Worm (Caenorhabditis elegans) whole organism, L4 larva: ENCODE data around the gene C53B4.3.

Experiments
- F26F4.8 ChIP-seq: fragments of 200-800 bp; sonication (Bioruptor generic); conservative IDR thresholded peaks from 2 replicates; pipeline ENCODE4 v1.3.6; 2022; ENCODE audit warnings: missing genetic modification characterization, missing compliant biosample characterization
- F44E2.7 ChIP-seq: fragments of 200-800 bp; sonication (Bioruptor generic); IDR thresholded peaks from 2 replicates; pipeline ENCODE4 v2.1.2; 2022; ENCODE audit warnings: missing genetic modification characterization, missing compliant biosample characterization
- F49E8.2 ChIP-seq: sonication (generic microtip); optimal IDR thresholded peaks from 2 replicates; lab custom pipeline; 2016; ENCODE audit warnings: missing compliant biosample characterization, mild to moderate bottlenecking, missing genetic modification characterization, borderline replicate concordance
- T20F7.1 ChIP-seq: fragments of 200-800 bp; sonication (Bioruptor generic); optimal IDR thresholded peaks from 2 replicates; lab custom pipeline; 2018; ENCODE audit warnings: mild to moderate bottlenecking, missing genetic modification characterization, missing compliant biosample characterization
- Y105C5A.15 ChIP-seq: fragments of 200-800 bp; sonication (Bioruptor generic); IDR thresholded peaks from 2 replicates; pipeline ENCODE4 v1.3.6; 2022; ENCODE audit warnings: missing genetic modification characterization, missing compliant biosample characterization
- Y48G9A.11 ChIP-seq: fragments of 200-800 bp; sonication (Bioruptor generic); IDR thresholded peaks from 2 replicates; pipeline ENCODE4 v1.3.6; 2022; ENCODE audit warnings: missing genetic modification reagents, missing genetic modification characterization, missing compliant biosample characterization
- Y75B8A.6 ChIP-seq: fragments of 200-800 bp; sonication (Bioruptor generic); IDR thresholded peaks from 2 replicates; pipeline ENCODE4 v1.3.6; 2022; ENCODE audit warnings: missing genetic modification reagents, missing genetic modification characterization, missing compliant biosample characterization
- aly-2 ChIP-seq: sonication (generic microtip); optimal IDR thresholded peaks from 2 replicates; lab custom pipeline; 2018; ENCODE audit warnings: missing biosample characterization, missing genetic modification characterization
- arid-1 ChIP-seq: fragments of 200-800 bp; sonication (Bioruptor generic); conservative IDR thresholded peaks from 2 replicates; pipeline ENCODE4 v1.3.6; 2022; ENCODE audit warnings: missing genetic modification reagents, missing genetic modification characterization, missing compliant biosample characterization
- ceh-20 ChIP-seq: fragments of 200-800 bp; sonication (Bioruptor generic); IDR thresholded peaks from 2 replicates; pipeline ENCODE4 v1.3.6; 2022; ENCODE audit warnings: missing genetic modification reagents, missing genetic modification characterization, missing compliant biosample characterization
- ceh-32 ChIP-seq: sonication (generic microtip); optimal IDR thresholded peaks from 2 replicates; lab custom pipeline; 2016; ENCODE audit warnings: mild to moderate bottlenecking, missing genetic modification characterization, missing compliant biosample characterization; ENCODE audit not compliant: poor library complexity
- ceh-82 ChIP-seq: sonication (generic microtip); optimal IDR thresholded peaks from 2 replicates; lab custom pipeline; 2017; ENCODE audit warnings: missing biosample characterization, missing genetic modification characterization
- ctbp-1 ChIP-seq: fragments of 200-800 bp; sonication (Bioruptor generic); IDR thresholded peaks from 2 replicates; pipeline ENCODE4 v1.3.6; 2022; ENCODE audit warnings: missing genetic modification reagents, missing genetic modification characterization, missing compliant biosample characterization
- daf-12 ChIP-seq: fragments of 150-350 bp; optimal IDR thresholded peaks from 2 replicates; lab custom pipeline; 2014; ENCODE audit warnings: missing biosample characterization, missing genetic modification reagents, missing genetic modification characterization
- dmd-6 ChIP-seq: fragments of 200-800 bp; sonication (Bioruptor generic); IDR thresholded peaks from 2 replicates; pipeline ENCODE4 v1.3.6; 2022; ENCODE audit warnings: missing genetic modification reagents, missing genetic modification characterization, missing compliant biosample characterization
- dmd-8 ChIP-seq: fragments of 200-800 bp; sonication (Bioruptor generic); IDR thresholded peaks from 2 replicates; pipeline ENCODE4 v1.3.6; 2022; ENCODE audit warnings: missing genetic modification characterization, missing compliant biosample characterization
- dpl-1 ChIP-seq: fragments of 150-350 bp; optimal IDR thresholded peaks from 2 replicates; lab custom pipeline; 2014; ENCODE audit warnings: missing biosample characterization, missing genetic modification reagents, missing genetic modification characterization
- egl-43 ChIP-seq: fragments of 200-800 bp; sonication (Bioruptor generic); IDR thresholded peaks from 2 replicates; pipeline ENCODE4 v1.3.6; 2022; ENCODE audit warnings: missing genetic modification reagents, missing genetic modification characterization, missing compliant biosample characterization
- gei-8 ChIP-seq: fragments of 200-800 bp; sonication (Bioruptor generic); optimal IDR thresholded peaks from 2 replicates; lab custom pipeline; 2018; ENCODE audit warnings: mild to moderate bottlenecking, missing genetic modification characterization, missing compliant biosample characterization
- hif-1 ChIP-seq, 2 experiments: sonication (generic microtip); optimal IDR thresholded peaks; 2 replicates each; lab custom pipeline; 2016 to 2017; ENCODE audit warnings: missing compliant biosample characterization in 2 of 2, missing genetic modification characterization in 2 of 2, missing genetic modification reagents in 2 of 2, missing genotype in 2 of 2, mild to moderate bottlenecking in 1 of 2
- jun-1 ChIP-seq: fragments of 150-350 bp; optimal IDR thresholded peaks from 2 replicates; lab custom pipeline; 2014; ENCODE audit warnings: missing biosample characterization, missing genetic modification reagents, missing genetic modification characterization
- lim-7 ChIP-seq: fragments of 200-800 bp; sonication (Bioruptor generic); IDR thresholded peaks from 2 replicates; pipeline ENCODE4 v1.3.6; 2022; ENCODE audit warnings: missing genetic modification characterization, missing compliant biosample characterization
- lin-1 ChIP-seq: fragments of 200-800 bp; sonication (Bioruptor generic); IDR thresholded peaks from 2 replicates; pipeline ENCODE4 v1.3.6; 2022; ENCODE audit warnings: missing genetic modification reagents, missing genetic modification characterization, missing compliant biosample characterization
- lin-13 ChIP-seq: fragments of 150-350 bp; optimal IDR thresholded peaks from 2 replicates; lab custom pipeline; 2014; ENCODE audit warnings: missing biosample characterization, missing genetic modification reagents, missing genetic modification characterization
- lin-15B ChIP-seq: fragments of 150-350 bp; sonication (generic microtip); optimal IDR thresholded peaks from 3 replicates; lab custom pipeline; 2014; ENCODE audit warnings: missing biosample characterization, missing genetic modification characterization
- lin-39 ChIP-seq: fragments of 150-350 bp; optimal IDR thresholded peaks from 2 replicates; lab custom pipeline; 2014; ENCODE audit warnings: missing biosample characterization, missing genetic modification reagents, missing genetic modification characterization
- lir-3 ChIP-seq: sonication (generic microtip); optimal IDR thresholded peaks from 2 replicates; lab custom pipeline; 2016; ENCODE audit warnings: mild to moderate bottlenecking, missing genetic modification characterization, missing compliant biosample characterization
- lsy-2 ChIP-seq, 2 experiments: fragments of 150-350 bp in 1 of 2; sonication (generic microtip) in 1 of 2; optimal IDR thresholded peaks; 2 replicates each; lab custom pipeline; 2014 to 2017; ENCODE audit warnings: missing biosample characterization in 2 of 2, missing genetic modification characterization in 2 of 2
- madf-9 ChIP-seq: fragments of 200-800 bp; sonication (Bioruptor generic); conservative IDR thresholded peaks from 2 replicates; pipeline ENCODE4 v1.3.6; 2022; ENCODE audit warnings: missing genetic modification reagents, missing genetic modification characterization, missing compliant biosample characterization
- mdl-1 ChIP-seq, 2 experiments: fragments of 150-350 bp in 1 of 2; sonication (generic microtip) in 1 of 2; optimal IDR thresholded peaks; 2 replicates each; lab custom pipeline; 2014 to 2017; ENCODE audit warnings: missing biosample characterization in 2 of 2, missing genetic modification characterization in 2 of 2
- nhr-10 ChIP-seq: fragments of 150-350 bp; optimal IDR thresholded peaks from 2 replicates; lab custom pipeline; 2014; ENCODE audit warnings: missing biosample characterization, missing genetic modification characterization
- nhr-111 ChIP-seq: fragments of 200-800 bp; sonication (Bioruptor generic); optimal IDR thresholded peaks from 2 replicates; lab custom pipeline; 2018; ENCODE audit warnings: mild to moderate bottlenecking, missing genetic modification characterization, missing compliant biosample characterization
- nhr-42 ChIP-seq: fragments of 200-800 bp; sonication (Bioruptor generic); IDR thresholded peaks from 2 replicates; pipeline ENCODE4 v1.3.6; 2022; ENCODE audit warnings: missing genetic modification characterization, missing compliant biosample characterization
- nhr-48 ChIP-seq: sonication (generic microtip); optimal IDR thresholded peaks from 2 replicates; lab custom pipeline; 2016; ENCODE audit warnings: mild to moderate bottlenecking, missing genetic modification characterization, missing compliant biosample characterization
- nhr-76 ChIP-seq: fragments of 150-350 bp; optimal IDR thresholded peaks from 2 replicates; lab custom pipeline; 2014; ENCODE audit warnings: missing biosample characterization, missing genetic modification characterization
- nhr-77 ChIP-seq: fragments of 150-350 bp; optimal IDR thresholded peaks from 2 replicates; lab custom pipeline; 2014; ENCODE audit warnings: missing biosample characterization, missing genetic modification characterization
- rbr-2 ChIP-seq: sonication (generic microtip); optimal IDR thresholded peaks from 2 replicates; lab custom pipeline; 2016; ENCODE audit warnings: missing genotype, missing genetic modification characterization, missing compliant biosample characterization
- sdz-12 ChIP-seq: fragments of 200-800 bp; sonication (Bioruptor generic); optimal IDR thresholded peaks from 2 replicates; lab custom pipeline; 2018; ENCODE audit warnings: mild to moderate bottlenecking, missing genetic modification characterization, missing compliant biosample characterization
- set-16 ChIP-seq: fragments of 200-800 bp; sonication (Bioruptor generic); IDR thresholded peaks from 2 replicates; pipeline ENCODE4 v1.3.6; 2022; ENCODE audit warnings: missing genetic modification reagents, missing genetic modification characterization, missing compliant biosample characterization
- skn-1 ChIP-seq: fragments of 150-350 bp; optimal IDR thresholded peaks from 2 replicates; lab custom pipeline; 2014; ENCODE audit warnings: missing biosample characterization, missing genetic modification characterization
- snpc-1.2 ChIP-seq: fragments of 200-800 bp; sonication (Bioruptor generic); IDR thresholded peaks from 2 replicates; pipeline ENCODE4 v1.3.6; 2022; ENCODE audit warnings: missing genetic modification reagents, missing genetic modification characterization, missing compliant biosample characterization
- snpc-4 ChIP-seq: fragments of 150-350 bp; optimal IDR thresholded peaks from 2 replicates; lab custom pipeline; 2014; ENCODE audit warnings: missing biosample characterization, missing genetic modification characterization
- spr-1 ChIP-seq: sonication (generic microtip); optimal IDR thresholded peaks from 2 replicates; lab custom pipeline; 2016; ENCODE audit warnings: mild to moderate bottlenecking, missing genetic modification characterization, missing compliant biosample characterization
- spr-3 ChIP-seq: fragments of 200-800 bp; sonication (Bioruptor generic); optimal IDR thresholded peaks from 2 replicates; lab custom pipeline; 2018; ENCODE audit warnings: mild to moderate bottlenecking, missing genetic modification characterization, missing compliant biosample characterization
- tra-1 ChIP-seq: fragments of 200-800 bp; sonication (Bioruptor generic); IDR thresholded peaks from 2 replicates; pipeline ENCODE4 v1.3.6; 2022; ENCODE audit warnings: missing genetic modification reagents, missing genetic modification characterization, missing compliant biosample characterization
- unc-130 ChIP-seq: sonication (generic microtip); optimal IDR thresholded peaks from 2 replicates; lab custom pipeline; 2016; ENCODE audit warnings: missing genetic modification reagents, missing genetic modification characterization, missing compliant biosample characterization
- unc-39 ChIP-seq: sonication (generic microtip); optimal IDR thresholded peaks from 2 replicates; lab custom pipeline; 2017; ENCODE audit warnings: missing biosample characterization, missing genetic modification characterization
- unc-62 ChIP-seq, 3 experiments: fragments of 150-350 bp in 1 of 3; sonication (generic microtip); optimal IDR thresholded peaks in 2 of 3; peaks in 1 of 3; 1 replicate in 1 of 3; 2 replicates in 2 of 3; lab custom pipeline; 2014 to 2017; ENCODE audit warnings: missing biosample characterization in 3 of 3, missing genetic modification characterization in 3 of 3, missing genetic modification reagents in 3 of 3, missing genotype in 1 of 3
- zfp-2 ChIP-seq: sonication (generic microtip); optimal IDR thresholded peaks from 2 replicates; lab custom pipeline; 2016; ENCODE audit warnings: mild to moderate bottlenecking, missing genetic modification characterization, missing compliant biosample characterization
- zfp-3 ChIP-seq: fragments of 200-800 bp; sonication (Bioruptor generic); conservative IDR thresholded peaks from 2 replicates; pipeline ENCODE4 v1.3.6; 2022; ENCODE audit warnings: missing genetic modification reagents, missing genetic modification characterization, missing compliant biosample characterization
- zip-11 ChIP-seq: fragments of 200-800 bp; sonication (Bioruptor generic); IDR thresholded peaks from 2 replicates; pipeline ENCODE4 v1.3.6; 2022; ENCODE audit warnings: missing genetic modification characterization, missing compliant biosample characterization

C53B4.3 gene

DNA sequence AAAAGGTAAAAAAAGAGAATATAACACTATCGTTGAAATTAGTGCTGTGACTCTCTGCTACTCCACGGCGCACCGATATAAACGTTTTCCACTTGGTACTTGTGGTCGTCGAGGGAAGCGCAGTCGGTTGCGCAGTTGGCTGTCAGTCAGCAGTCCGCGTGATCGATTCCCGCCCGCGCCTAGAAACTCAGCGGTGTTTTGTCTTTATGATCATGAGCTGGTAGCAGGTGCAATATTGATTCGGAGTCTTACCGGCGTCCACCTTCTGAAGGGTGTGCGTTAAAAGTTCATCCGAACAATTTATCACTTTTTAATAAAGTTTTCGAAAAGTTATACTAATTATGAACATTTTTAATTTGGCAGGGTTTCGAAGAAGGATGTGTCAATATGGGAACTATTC lies 46.4 kb downstream of the C53B4.3 start (continued):
- TF ChIP-seq dmd-8 (peak; percentile 98), madf-9 (GFP tag; lab: Robert Waterston, UW) (peak; percentile 92), zfp-2 (tag; lab: Kevin White, UChicago) (peak; percentile 64), Y75B8A.6 (GFP tag; lab: Robert Waterston, UW) (0 out of 2 replicates have a peak, but pooled peaks have one; percentile 66), lin-15B (tag; lab: Kevin White, UChicago) (no peak), unc-130 (GFP tag; lab: Kevin White, UChicago) (peak; percentile 87), Y105C5A.15 (GFP tag; lab: Robert Waterston, UW) (0 out of 2 replicates have a peak, but pooled peaks have one; percentile 41), skn-1 (tag; lab: Kevin White, UChicago) (no peak), T20F7.1 (GFP tag; lab: Kevin White, UChicago) (peak; percentile 93), nhr-10 (no peak), spr-1 (peak; percentile 80), jun-1 (tag; lab: Kevin White, UChicago) (peak; percentile 41), tra-1 (GFP tag; lab: Robert Waterston, UW) (peak; percentile 80), unc-39 (tag; lab: Kevin White, UChicago) (no peak), spr-3 (GFP tag; lab: Kevin White, UChicago) (peak; percentile 83), F26F4.8 (GFP tag; lab: Robert Waterston, UW) (peak; percentile 96), ceh-20 (GFP tag; lab: Robert Waterston, UW) (peak; percentile 84), aly-2 (tag; lab: Kevin White, UChicago) (no peak), hif-1 (tag; optimal IDR thresholded peaks at IDR 0.05; lab: Kevin White, UChicago) (peak; percentile 45 to 61), daf-12 (tag; lab: Kevin White, UChicago) (no peak), dmd-6 (GFP tag; lab: Robert Waterston, UW) (peak; percentile 69), set-16 (peak; percentile 80; the same call in 1 of the 2 replicates), sdz-12 (GFP tag; lab: Kevin White, UChicago) (peak; percentile 88), F49E8.2 (tag; lab: Kevin White, UChicago) (peak; percentile 70), nhr-42 (GFP tag; lab: Robert Waterston, UW) (peak; percentile 77; the same call in 1 of the 2 replicates), zip-11 (GFP tag; lab: Robert Waterston, UW) (0 out of 2 replicates have a peak, but pooled peaks have one; percentile 50), zfp-3 (GFP tag; lab: Robert Waterston, UW) (peak; percentile 89), ceh-32 (tag; lab: Kevin White, UChicago) (no peak), ceh-82 (tag; lab: Kevin White, UChicago) (no peak), arid-1 (peak; percentile 92), lir-3 (tag; lab: Kevin White, UChicago) (peak; percentile 66), lin-13 (GFP tag; lab: Kevin White, UChicago) (peak; percentile 74), nhr-48 (peak; percentile 77), lim-7 (GFP tag; lab: Robert Waterston, UW) (peak; percentile 98), nhr-76 (no peak), nhr-111 (GFP tag; lab: Kevin White, UChicago) (peak; percentile 92), lin-39 (tag; lab: Kevin White, UChicago) (no peak), snpc-4 (tag; lab: Kevin White, UChicago) (no peak), snpc-1.2 (GFP tag; lab: Robert Waterston, UW) (peak; percentile 88), Y48G9A.11 (peak; percentile 84), lsy-2 (tag; optimal IDR thresholded peaks at IDR 0.05; lab: Kevin White, UChicago) (no peak), ctbp-1 (GFP tag; lab: Robert Waterston, UW) (peak; percentile 89), gei-8 (peak; percentile 88), mdl-1 (tag; optimal IDR thresholded peaks at IDR 0.05; lab: Kevin White, UChicago) (peak in 1 of 2 experiments; percentile 6), lin-1 (peak; percentile 85), rbr-2 (tag; lab: Kevin White, UChicago) (peak; percentile 82), dpl-1 (GFP tag; lab: Kevin White, UChicago) (peak; percentile 40), egl-43 (GFP tag; lab: Robert Waterston, UW) (peak; percentile 97), unc-62 (GFP tag; optimal IDR thresholded peaks at IDR 0.05 in 1 of 2; lab: Kevin White, UChicago) (peak in 1 of 2 experiments; percentile 98), unc-62 (tag; optimal IDR thresholded peaks at IDR 0.05; lab: Kevin White, UChicago) (no peak), nhr-77 (tag; lab: Kevin White, UChicago) (peak; percentile 26), F44E2.7 (peak; percentile 95)
